ENCODE assay signal across 1 fruit fly cellular context in genomic region chr2L:5982334-5982987, dm6.
A peak's percentile ranks its signal among the peaks of the same experiment; 100 is the strongest.
TF ChIP-seq lines count a peak whose summit lies in the region.

No protein-coding gene starts in this region.

TF ChIP-seq in whole organism, embryonic, 481 proteins besides CTCF, POLR2A, EP300 and RAD21 (continued from another document and continues in another):
- no peak for TF ChIP-seq org-1 (GFP tag; optimal IDR thresholded peaks at IDR 0.05; lab: Kevin White, UChicago)
- TF ChIP-seq Pdp1 (GFP tag; optimal IDR thresholded peaks at IDR 0.05; lab: Kevin White, UChicago) = peak in 1 of 2 experiments; percentile 98
- TF ChIP-seq wor (GFP tag; IDR thresholded peaks at IDR 0.05; lab: Robert Waterston, UW) = no peak
- no peak for TF ChIP-seq shn (GFP tag; optimal IDR thresholded peaks at IDR 0.05; lab: Kevin White, UChicago)
- TF ChIP-seq exex (tag; optimal IDR thresholded peaks at IDR 0.05; lab: Kevin White, UChicago) = peak; percentile 4
- no peak for TF ChIP-seq CG9876 (GFP tag; optimal IDR thresholded peaks at IDR 0.05; lab: Kevin White, UChicago)
- no peak for TF ChIP-seq CG6254 (GFP tag; optimal IDR thresholded peaks at IDR 0.05; lab: Kevin White, UChicago)
- TF ChIP-seq jumu (GFP tag; optimal IDR thresholded peaks at IDR 0.05; lab: Kevin White, UChicago) = peak; percentile 45
- peak; percentile 38 for TF ChIP-seq CG9817 (tag; optimal IDR thresholded peaks at IDR 0.05; lab: Kevin White, UChicago)
- TF ChIP-seq Hr51 (GFP tag; optimal IDR thresholded peaks at IDR 0.05; lab: Kevin White, UChicago) = peak in 1 of 2 experiments; percentile 23
- no peak for TF ChIP-seq Max (GFP tag; optimal IDR thresholded peaks at IDR 0.05; lab: Kevin White, UChicago)
- TF ChIP-seq usp (GFP tag; optimal IDR thresholded peaks at IDR 0.05; lab: Kevin White, UChicago) = no peak
- no peak for TF ChIP-seq al (GFP tag; IDR thresholded peaks at IDR 0.05; lab: Robert Waterston, UW)
- no peak for TF ChIP-seq C15 (GFP tag; IDR thresholded peaks at IDR 0.05; lab: Robert Waterston, UW)
- no peak for TF ChIP-seq CG1024 (GFP tag; IDR thresholded peaks at IDR 0.05; lab: Robert Waterston, UW)
- TF ChIP-seq sr (GFP tag; IDR thresholded peaks at IDR 0.05; lab: Robert Waterston, UW) = no peak
- TF ChIP-seq CG12104 (GFP tag; optimal IDR thresholded peaks at IDR 0.05; lab: Kevin White, UChicago) = no peak
- no peak for TF ChIP-seq CG30431 (GFP tag; optimal IDR thresholded peaks at IDR 0.05; lab: Kevin White, UChicago)
- TF ChIP-seq hth (optimal IDR thresholded peaks at IDR 0.05; lab: Kevin White, UChicago) = no peak
- peak; percentile 38 for TF ChIP-seq nmo (GFP tag; optimal IDR thresholded peaks at IDR 0.05; lab: Kevin White, UChicago)
- TF ChIP-seq Doc3 (GFP tag; IDR thresholded peaks at IDR 0.05; lab: Robert Waterston, UW; ENCODE audit: partially characterized antibody) = no peak
- TF ChIP-seq CG17186 (GFP tag; optimal IDR thresholded peaks at IDR 0.05; lab: Kevin White, UChicago) = peak; percentile 16
- peak; percentile 4 for TF ChIP-seq CG17385 (GFP tag; optimal IDR thresholded peaks at IDR 0.05; lab: Kevin White, UChicago)
- TF ChIP-seq yki (optimal IDR thresholded peaks at IDR 0.05; lab: Kevin White, UChicago) = no peak
- no peak for TF ChIP-seq ssp (GFP tag; IDR thresholded peaks at IDR 0.05; lab: Robert Waterston, UW)
- peak; percentile 8 for TF ChIP-seq sd (tag; optimal IDR thresholded peaks at IDR 0.05; lab: Kevin White, UChicago)
- TF ChIP-seq YL-1 (GFP tag; optimal IDR thresholded peaks at IDR 0.05; lab: Kevin White, UChicago) = peak; percentile 88
- TF ChIP-seq row (GFP tag; IDR thresholded peaks at IDR 0.05; lab: Robert Waterston, UW) = no peak
- TF ChIP-seq ci (GFP tag; IDR thresholded peaks at IDR 0.05; lab: Robert Waterston, UW) = no peak
- TF ChIP-seq CG9437 (GFP tag; optimal IDR thresholded peaks at IDR 0.05; lab: Kevin White, UChicago) = peak; percentile 99
- peak; percentile 35 for TF ChIP-seq BEAF-32 (GFP tag; optimal IDR thresholded peaks at IDR 0.05; lab: Kevin White, UChicago)
- TF ChIP-seq dmrt11E (tag; optimal IDR thresholded peaks at IDR 0.05; lab: Kevin White, UChicago) = no peak
- no peak for TF ChIP-seq CG8924 (tag; optimal IDR thresholded peaks at IDR 0.05; lab: Kevin White, UChicago)
- no peak for TF ChIP-seq CG17612 (GFP tag; IDR thresholded peaks at IDR 0.05; lab: Robert Waterston, UW)
- no peak for TF ChIP-seq peb (GFP tag; IDR thresholded peaks at IDR 0.05; lab: Robert Waterston, UW)
- TF ChIP-seq klu (GFP tag; IDR thresholded peaks at IDR 0.05; lab: Robert Waterston, UW) = no peak
- TF ChIP-seq Xrp1 (GFP tag; IDR thresholded peaks at IDR 0.05; lab: Robert Waterston, UW) = no peak
- TF ChIP-seq scrt (GFP tag; optimal IDR thresholded peaks at IDR 0.05; lab: Kevin White, UChicago) = peak; percentile 44
- TF ChIP-seq danr (GFP tag; IDR thresholded peaks at IDR 0.05; lab: Robert Waterston, UW) = no peak
- TF ChIP-seq sens (GFP tag; lab: Kevin White, UChicago) = peak; percentile 60
- peak; percentile 26 for TF ChIP-seq Dad (GFP tag; optimal IDR thresholded peaks at IDR 0.05; lab: Kevin White, UChicago)
- peak; percentile 14 for TF ChIP-seq pros (GFP tag; optimal IDR thresholded peaks at IDR 0.05; lab: Kevin White, UChicago)
- peak; percentile 6 for TF ChIP-seq oc (tag; optimal IDR thresholded peaks at IDR 0.05; lab: Kevin White, UChicago)
- no peak for TF ChIP-seq Atf6 (GFP tag; IDR thresholded peaks at IDR 0.05; lab: Robert Waterston, UW)
- peak; percentile 12 for TF ChIP-seq CG7556 (GFP tag; optimal IDR thresholded peaks at IDR 0.05; lab: Kevin White, UChicago)
- TF ChIP-seq lola (GFP tag; optimal IDR thresholded peaks at IDR 0.05; lab: Kevin White, UChicago) = no peak
- peak; percentile 41 for TF ChIP-seq Dek (tag; optimal IDR thresholded peaks at IDR 0.05; lab: Kevin White, UChicago)
- TF ChIP-seq CG10321 (GFP tag; IDR thresholded peaks at IDR 0.05; lab: Robert Waterston, UW) = no peak
- TF ChIP-seq Hey (tag; optimal IDR thresholded peaks at IDR 0.05; lab: Kevin White, UChicago) = peak; percentile 15
- TF ChIP-seq CG32767 (GFP tag; IDR thresholded peaks at IDR 0.05; lab: Robert Waterston, UW) = no peak
- TF ChIP-seq MTF-1 (GFP tag; optimal IDR thresholded peaks at IDR 0.05; lab: Kevin White, UChicago; ENCODE audit: borderline replicate concordance) = no peak
- TF ChIP-seq CG11398 (GFP tag; optimal IDR thresholded peaks at IDR 0.05; lab: Kevin White, UChicago) = no peak
- no peak for TF ChIP-seq CG12942 (GFP tag; optimal IDR thresholded peaks at IDR 0.05; lab: Kevin White, UChicago)
- peak; percentile 16 for TF ChIP-seq Hand (GFP tag; optimal IDR thresholded peaks at IDR 0.05; lab: Kevin White, UChicago)
- no peak for TF ChIP-seq fd96Cb (tag; optimal IDR thresholded peaks at IDR 0.05; lab: Kevin White, UChicago)
- TF ChIP-seq az2 (GFP tag; optimal IDR thresholded peaks at IDR 0.05; lab: Kevin White, UChicago) = no peak
- no peak for TF ChIP-seq Dbx (GFP tag; IDR thresholded peaks at IDR 0.05; lab: Robert Waterston, UW)
- TF ChIP-seq zfh1 (GFP tag; IDR thresholded peaks at IDR 0.05; lab: Robert Waterston, UW) = no peak
- TF ChIP-seq Nf-YC (tag; optimal IDR thresholded peaks at IDR 0.05; lab: Kevin White, UChicago) = peak; percentile 89
- TF ChIP-seq Sox100B (GFP tag; optimal IDR thresholded peaks at IDR 0.05; lab: Kevin White, UChicago) = peak; percentile 7
- TF ChIP-seq unc-4 (GFP tag; IDR thresholded peaks at IDR 0.05; lab: Robert Waterston, UW; ENCODE audit: partially characterized antibody) = no peak
- TF ChIP-seq CG14710 (tag; optimal IDR thresholded peaks at IDR 0.05; lab: Kevin White, UChicago) = peak; percentile 43
- no peak for TF ChIP-seq Ssrp (tag; optimal IDR thresholded peaks at IDR 0.05; lab: Kevin White, UChicago)
- TF ChIP-seq CG4707 (GFP tag; optimal IDR thresholded peaks at IDR 0.05; lab: Kevin White, UChicago) = peak; percentile 5
- no peak for TF ChIP-seq CG18476 (GFP tag; optimal IDR thresholded peaks at IDR 0.05; lab: Kevin White, UChicago)
- no peak for TF ChIP-seq Bdp1 (GFP tag; optimal IDR thresholded peaks at IDR 0.05; lab: Kevin White, UChicago)
- TF ChIP-seq wdn (GFP tag; IDR thresholded peaks at IDR 0.05; lab: Robert Waterston, UW) = no peak
- no peak for TF ChIP-seq CG9215 (GFP tag; IDR thresholded peaks at IDR 0.05; lab: Robert Waterston, UW)
- TF ChIP-seq MBD-R2 (GFP tag; IDR thresholded peaks at IDR 0.05; lab: Robert Waterston, UW) = no peak
- TF ChIP-seq CG10462 (GFP tag; optimal IDR thresholded peaks at IDR 0.05; lab: Kevin White, UChicago) = no peak
- TF ChIP-seq dysf (GFP tag; IDR thresholded peaks at IDR 0.05; lab: Robert Waterston, UW) = no peak
- peak; percentile 38 for TF ChIP-seq pho (GFP tag; optimal IDR thresholded peaks at IDR 0.05; lab: Kevin White, UChicago)
- no peak for TF ChIP-seq sim (GFP tag; IDR thresholded peaks at IDR 0.05; lab: Robert Waterston, UW)
- no peak for TF ChIP-seq Mad (GFP tag; optimal IDR thresholded peaks at IDR 0.05; lab: Kevin White, UChicago)
- TF ChIP-seq ash1 (GFP tag; optimal IDR thresholded peaks at IDR 0.05; lab: Kevin White, UChicago) = peak; percentile 31
- peak; percentile 33 for TF ChIP-seq NK7.1 (GFP tag; optimal IDR thresholded peaks at IDR 0.05; lab: Kevin White, UChicago)
- no peak for TF ChIP-seq Ada2b (GFP tag; IDR thresholded peaks at IDR 0.05; lab: Robert Waterston, UW)
- no peak for TF ChIP-seq Fer2 (tag; optimal IDR thresholded peaks at IDR 0.05; lab: Kevin White, UChicago)
- TF ChIP-seq CG7928 (GFP tag; optimal IDR thresholded peaks at IDR 0.05; lab: Kevin White, UChicago) = peak; percentile 20
- TF ChIP-seq Hmr (GFP tag; optimal IDR thresholded peaks at IDR 0.05; lab: Kevin White, UChicago) = peak; percentile 53
- peak; percentile 38 for TF ChIP-seq CG33557 (GFP tag; optimal IDR thresholded peaks at IDR 0.05; lab: Kevin White, UChicago)
- peak; percentile 44 for TF ChIP-seq HLHmδ (GFP tag; optimal IDR thresholded peaks at IDR 0.05; lab: Kevin White, UChicago)
- no peak for TF ChIP-seq Atf-2 (GFP tag; optimal IDR thresholded peaks at IDR 0.05; lab: Kevin White, UChicago)
- TF ChIP-seq CG2199 (GFP tag; IDR thresholded peaks at IDR 0.05; lab: Robert Waterston, UW) = no peak
- TF ChIP-seq bsh (GFP tag; optimal IDR thresholded peaks at IDR 0.05; lab: Kevin White, UChicago) = peak in 1 of 2 experiments; percentile 8
- no peak for TF ChIP-seq seq (GFP tag; IDR thresholded peaks at IDR 0.05; lab: Robert Waterston, UW)
- peak; percentile 29 for TF ChIP-seq ac (GFP tag; optimal IDR thresholded peaks at IDR 0.05; lab: Kevin White, UChicago)
- no peak for TF ChIP-seq maf-S (GFP tag; optimal IDR thresholded peaks at IDR 0.05; lab: Kevin White, UChicago)
- peak; percentile 78 for TF ChIP-seq CG15601 (tag; optimal IDR thresholded peaks at IDR 0.05; lab: Kevin White, UChicago)
- TF ChIP-seq ATbp (GFP tag; optimal IDR thresholded peaks at IDR 0.05; lab: Kevin White, UChicago) = no peak
- TF ChIP-seq CG17802 (tag; optimal IDR thresholded peaks at IDR 0.05; lab: Kevin White, UChicago) = no peak
- TF ChIP-seq CG15479 (GFP tag; optimal IDR thresholded peaks at IDR 0.05; lab: Kevin White, UChicago) = no peak
- no peak for TF ChIP-seq zen (tag; optimal IDR thresholded peaks at IDR 0.05; lab: Kevin White, UChicago)
- TF ChIP-seq Rx (GFP tag; IDR thresholded peaks at IDR 0.05; lab: Robert Waterston, UW) = no peak
- no peak for TF ChIP-seq Spps (tag; optimal IDR thresholded peaks at IDR 0.05; lab: Kevin White, UChicago)
- TF ChIP-seq zfh2 (GFP tag; optimal IDR thresholded peaks at IDR 0.05; lab: Kevin White, UChicago) = peak; percentile 24
- peak; percentile 47 for TF ChIP-seq Fer1 (GFP tag; optimal IDR thresholded peaks at IDR 0.05; lab: Kevin White, UChicago)
- no peak for TF ChIP-seq p53 (GFP tag; optimal IDR thresholded peaks at IDR 0.05; lab: Kevin White, UChicago)
- TF ChIP-seq Myb (GFP tag; optimal IDR thresholded peaks at IDR 0.05; lab: Kevin White, UChicago) = peak; percentile 41
- TF ChIP-seq nau (GFP tag; optimal IDR thresholded peaks at IDR 0.05; lab: Kevin White, UChicago) = peak; percentile 32
- no peak for TF ChIP-seq CG8944 (GFP tag; optimal IDR thresholded peaks at IDR 0.05; lab: Kevin White, UChicago)
- TF ChIP-seq CG5245 (GFP tag; optimal IDR thresholded peaks at IDR 0.05; lab: Kevin White, UChicago) = no peak
- no peak for TF ChIP-seq Abd-B (GFP tag; optimal IDR thresholded peaks at IDR 0.05; lab: Kevin White, UChicago)
- no peak for TF ChIP-seq CG30020 (tag; optimal IDR thresholded peaks at IDR 0.05; lab: Kevin White, UChicago)
- TF ChIP-seq fd102C (GFP tag; optimal IDR thresholded peaks at IDR 0.05; lab: Kevin White, UChicago) = no peak
- TF ChIP-seq lov (optimal IDR thresholded peaks at IDR 0.05; lab: Kevin White, UChicago) = no peak
- no peak for TF ChIP-seq lov (GFP tag; IDR thresholded peaks at IDR 0.05; lab: Robert Waterston, UW)
- TF ChIP-seq Gug (GFP tag; IDR thresholded peaks at IDR 0.05; lab: Robert Waterston, UW) = no peak; the same call in 3 of the 4 replicates
- TF ChIP-seq CG15269 (tag; optimal IDR thresholded peaks at IDR 0.05; lab: Kevin White, UChicago) = peak; percentile 38
- peak in 1 of 2 experiments; percentile 41 for TF ChIP-seq Eip74EF (GFP tag; optimal IDR thresholded peaks at IDR 0.05; lab: Kevin White, UChicago)
- peak; percentile 38 for TF ChIP-seq chn (GFP tag; optimal IDR thresholded peaks at IDR 0.05; lab: Kevin White, UChicago)
- TF ChIP-seq CG8388 (GFP tag; optimal IDR thresholded peaks at IDR 0.05; lab: Kevin White, UChicago) = no peak
- no peak for TF ChIP-seq CG18011 (GFP tag; optimal IDR thresholded peaks at IDR 0.05; lab: Kevin White, UChicago)
- peak; percentile 88 for TF ChIP-seq CG10267 (tag; optimal IDR thresholded peaks at IDR 0.05; lab: Kevin White, UChicago)
- no peak for TF ChIP-seq NC2α (GFP tag; optimal IDR thresholded peaks at IDR 0.05; lab: Kevin White, UChicago)
- TF ChIP-seq CG4820 (GFP tag; optimal IDR thresholded peaks at IDR 0.05; lab: Kevin White, UChicago) = no peak
- no peak for TF ChIP-seq HLH3B (GFP tag; IDR thresholded peaks at IDR 0.05; lab: Robert Waterston, UW)
- no peak for TF ChIP-seq tgo (GFP tag; IDR thresholded peaks at IDR 0.05; lab: Robert Waterston, UW)
- no peak for TF ChIP-seq CG11696 (GFP tag; IDR thresholded peaks at IDR 0.05; lab: Robert Waterston, UW)
- TF ChIP-seq CG6654 (GFP tag; optimal IDR thresholded peaks at IDR 0.05; lab: Kevin White, UChicago) = no peak
- no peak for TF ChIP-seq cwo (GFP tag; optimal IDR thresholded peaks at IDR 0.05; lab: Kevin White, UChicago)
- peak; percentile 52 for TF ChIP-seq CG13296 (GFP tag; optimal IDR thresholded peaks at IDR 0.05; lab: Kevin White, UChicago)
- TF ChIP-seq lab (GFP tag; optimal IDR thresholded peaks at IDR 0.05; lab: Kevin White, UChicago) = peak; percentile 39
- no peak for TF ChIP-seq Chrac-16 (GFP tag; optimal IDR thresholded peaks at IDR 0.05; lab: Kevin White, UChicago)
- no peak for TF ChIP-seq jigr1 (GFP tag; IDR thresholded peaks at IDR 0.05; lab: Robert Waterston, UW)
- TF ChIP-seq CG11093 (GFP tag; IDR thresholded peaks at IDR 0.05; lab: Robert Waterston, UW) = no peak
- TF ChIP-seq CG14014 (GFP tag; IDR thresholded peaks at IDR 0.05; lab: Robert Waterston, UW) = no peak
- no peak for TF ChIP-seq sc (optimal IDR thresholded peaks at IDR 0.05; lab: Kevin White, UChicago)
- TF ChIP-seq sc (GFP tag; optimal IDR thresholded peaks at IDR 0.05; lab: Kevin White, UChicago) = no peak
- peak; percentile 11 for TF ChIP-seq CG4282 (GFP tag; optimal IDR thresholded peaks at IDR 0.05; lab: Kevin White, UChicago)
- no peak for TF ChIP-seq croc (GFP tag; conservative IDR thresholded peaks at IDR 0.05; lab: Robert Waterston, UW)
- TF ChIP-seq CG10979 (tag; optimal IDR thresholded peaks at IDR 0.05; lab: Kevin White, UChicago) = peak; percentile 33
- TF ChIP-seq CG17568 (GFP tag; optimal IDR thresholded peaks at IDR 0.05; lab: Kevin White, UChicago) = no peak
- no peak for TF ChIP-seq CG13287 (GFP tag; IDR thresholded peaks at IDR 0.05; lab: Robert Waterston, UW; ENCODE audit: partially characterized antibody)
- TF ChIP-seq Ptx1 (GFP tag; IDR thresholded peaks at IDR 0.05; lab: Robert Waterston, UW) = no peak
- no peak for TF ChIP-seq gfzf (GFP tag; optimal IDR thresholded peaks at IDR 0.05; lab: Kevin White, UChicago)
- TF ChIP-seq pfk (GFP tag; optimal IDR thresholded peaks at IDR 0.05; lab: Kevin White, UChicago) = peak; percentile 34
- TF ChIP-seq CG13775 (GFP tag; optimal IDR thresholded peaks at IDR 0.05; lab: Kevin White, UChicago) = no peak
- TF ChIP-seq CG10431 (GFP tag; optimal IDR thresholded peaks at IDR 0.05; lab: Kevin White, UChicago) = peak; percentile 34
- TF ChIP-seq Dip2 (GFP tag; IDR thresholded peaks at IDR 0.05; lab: Robert Waterston, UW) = no peak
